Worm (Caenorhabditis elegans) whole organism, early embryonic: ENCODE measurements around the gene daf-7.

Experiments used
- B0310.2 ChIP-seq: sonication (generic microtip); optimal IDR thresholded peaks from 2 replicates; lab custom pipeline; 2016; ENCODE audit warnings: mild to moderate bottlenecking, missing genetic modification characterization, missing compliant biosample characterization
- F13C5.2 ChIP-seq: sonication (generic microtip); optimal IDR thresholded peaks from 2 replicates; lab custom pipeline; 2017; ENCODE audit warnings: mild to moderate bottlenecking, missing genetic modification characterization, inconsistent platforms, missing compliant biosample characterization
- aly-1 ChIP-seq: sonication (generic microtip); optimal IDR thresholded peaks from 2 replicates; lab custom pipeline; 2016; ENCODE audit warnings: missing genetic modification characterization, missing compliant biosample characterization
- ama-1 ChIP-seq: fragments of 150-350 bp; optimal IDR thresholded peaks from 2 replicates; lab custom pipeline; 2014
- ceh-13 ChIP-seq: fragments of 200-800 bp; sonication (Bioruptor generic); optimal IDR thresholded peaks from 2 replicates; lab custom pipeline; 2018; ENCODE audit warnings: mild to moderate bottlenecking, missing genetic modification characterization, missing compliant biosample characterization
- ceh-36 ChIP-seq: sonication (generic microtip); optimal IDR thresholded peaks from 2 replicates; lab custom pipeline; 2016; ENCODE audit warnings: missing genetic modification characterization, inconsistent platforms, missing compliant biosample characterization
- ets-7 ChIP-seq: sonication (generic microtip); optimal IDR thresholded peaks from 2 replicates; lab custom pipeline; 2016; ENCODE audit warnings: missing genotype, missing genetic modification characterization, missing compliant biosample characterization
- flt-1 ChIP-seq: fragments of 200-800 bp; sonication (Bioruptor generic); IDR thresholded peaks from 2 replicates; pipeline ENCODE4 v1.3.6; 2022; ENCODE audit warnings: missing genetic modification characterization, missing compliant biosample characterization
- hmbx-1 ChIP-seq: sonication (generic microtip); optimal IDR thresholded peaks from 2 replicates; lab custom pipeline; 2016; ENCODE audit warnings: mild to moderate bottlenecking, missing genetic modification characterization, missing compliant biosample characterization
- hmg-4 ChIP-seq: fragments of 200-800 bp; sonication (Bioruptor generic); optimal IDR thresholded peaks from 2 replicates; lab custom pipeline; 2018; ENCODE audit warnings: mild to moderate bottlenecking, missing genetic modification characterization, missing compliant biosample characterization
- hnd-1 ChIP-seq: sonication (generic microtip); optimal IDR thresholded peaks from 2 replicates; lab custom pipeline; 2016; ENCODE audit warnings: missing genetic modification characterization, missing compliant biosample characterization
- pes-1 ChIP-seq: fragments of 200-800 bp; sonication (Bioruptor generic); IDR thresholded peaks from 2 replicates; pipeline ENCODE4 v1.3.6; 2022; ENCODE audit warnings: missing genetic modification reagents, missing genetic modification characterization, missing compliant biosample characterization
- scrt-1 ChIP-seq: fragments of 200-800 bp; sonication (Bioruptor generic); IDR thresholded peaks from 2 replicates; pipeline ENCODE4 v1.3.6; 2022; ENCODE audit warnings: missing genetic modification characterization, missing compliant biosample characterization
- sea-1 ChIP-seq: fragments of 200-800 bp; sonication (Bioruptor generic); conservative IDR thresholded peaks from 2 replicates; pipeline ENCODE4 v1.3.6; 2022; ENCODE audit warnings: missing genetic modification characterization, missing compliant biosample characterization
- tbx-11 ChIP-seq: fragments of 200-800 bp; sonication (Bioruptor generic); IDR thresholded peaks from 2 replicates; pipeline ENCODE4 v1.3.6; 2022; ENCODE audit warnings: missing genetic modification characterization, missing compliant biosample characterization
- tbx-37 ChIP-seq: fragments of 200-800 bp; sonication (Bioruptor generic); conservative IDR thresholded peaks from 2 replicates; pipeline ENCODE4 v1.3.6; 2022; ENCODE audit warnings: missing genetic modification reagents, missing genetic modification characterization, missing compliant biosample characterization
- tra-4 ChIP-seq: sonication (generic microtip); optimal IDR thresholded peaks from 2 replicates; lab custom pipeline; 2017; ENCODE audit warnings: missing genetic modification characterization, missing compliant biosample characterization

Gene daf-7

ce11 chrIII:794000-794399 is 17.6 kb upstream of the daf-7 start, which contains the start of gene rps-29:
Gene rps-29, plus strand, starts transcription at chrIII:794300.
- TF ChIP-seq sea-1 (no peak), scrt-1 (GFP tag; lab: Robert Waterston, UW) (no peak), B0310.2 (no peak), hmbx-1 (no peak), hmg-4 (GFP tag; lab: Kevin White, UChicago) (no peak), aly-1 (tag; lab: Kevin White, UChicago) (no peak), ets-7 (tag; lab: Kevin White, UChicago) (no peak), ceh-13 (GFP tag; lab: Kevin White, UChicago) (no peak), tra-4 (no peak), pes-1 (no peak), hnd-1 (tag; lab: Kevin White, UChicago) (no peak), tbx-11 (GFP tag; lab: Robert Waterston, UW) (no peak), F13C5.2 (no peak), ceh-36 (tag; lab: Kevin White, UChicago) (no peak), ama-1 (lab: Kevin White, UChicago) (no peak), tbx-37 (GFP tag; lab: Robert Waterston, UW) (no peak), flt-1 (GFP tag; lab: Robert Waterston, UW) (no peak)

- TF ChIP-seq hnd-1 (tag; lab: Kevin White, UChicago) (no peak), ets-7 (tag; lab: Kevin White, UChicago) (no peak), pes-1 (no peak), tra-4 (no peak), scrt-1 (GFP tag; lab: Robert Waterston, UW) (no peak), F13C5.2 (no peak), aly-1 (tag; lab: Kevin White, UChicago) (no peak), hmg-4 (GFP tag; lab: Kevin White, UChicago) (no peak), sea-1 (no peak), B0310.2 (no peak), tbx-37 (GFP tag; lab: Robert Waterston, UW) (no peak), ceh-36 (tag; lab: Kevin White, UChicago) (no peak), flt-1 (GFP tag; lab: Robert Waterston, UW) (no peak), hmbx-1 (no peak), tbx-11 (GFP tag; lab: Robert Waterston, UW) (no peak), ama-1 (lab: Kevin White, UChicago) (no peak), ceh-13 (GFP tag; lab: Kevin White, UChicago) (no peak)
Measured at ce11 chrIII:794984-795596, 16.6 kb upstream of the daf-7 start, which contains the start of gene trpp-11. Gene trpp-11, plus strand, starts transcription at chrIII:795136.

- TF ChIP-seq hnd-1 (tag; lab: Kevin White, UChicago) (no peak), ets-7 (tag; lab: Kevin White, UChicago) (no peak), aly-1 (tag; lab: Kevin White, UChicago) (no peak), pes-1 (no peak), hmg-4 (GFP tag; lab: Kevin White, UChicago) (no peak), ceh-36 (tag; lab: Kevin White, UChicago) (no peak), tra-4 (no peak), hmbx-1 (no peak), ceh-13 (GFP tag; lab: Kevin White, UChicago) (no peak), tbx-37 (GFP tag; lab: Robert Waterston, UW) (no peak), scrt-1 (GFP tag; lab: Robert Waterston, UW) (no peak), F13C5.2 (no peak), flt-1 (GFP tag; lab: Robert Waterston, UW) (no peak), ama-1 (lab: Kevin White, UChicago) (no peak), tbx-11 (GFP tag; lab: Robert Waterston, UW) (no peak), B0310.2 (no peak), sea-1 (no peak)
Measured at ce11 chrIII:797507-797906, 14.1 kb upstream of the daf-7 start.

ce11 chrIII:802041-802440 is 9.6 kb upstream of the daf-7 start:
- TF ChIP-seq sea-1 = no peak
- TF ChIP-seq hnd-1 (tag; lab: Kevin White, UChicago) = no peak
- TF ChIP-seq scrt-1 (GFP tag; lab: Robert Waterston, UW) = no peak
- TF ChIP-seq flt-1 (GFP tag; lab: Robert Waterston, UW) = no peak
- no peak for TF ChIP-seq ama-1 (lab: Kevin White, UChicago)
- no peak for TF ChIP-seq F13C5.2
- TF ChIP-seq tbx-11 (GFP tag; lab: Robert Waterston, UW) = no peak
- no peak for TF ChIP-seq tra-4

ce11 chrIII:815845-816244 is 4.2 kb downstream of the daf-7 start, which contains the start of gene dac-1:
Gene dac-1, plus strand, starts transcription at chrIII:816145.
- TF ChIP-seq ets-7 (tag; lab: Kevin White, UChicago) (no peak), ceh-13 (GFP tag; lab: Kevin White, UChicago) (no peak), tbx-37 (GFP tag; lab: Robert Waterston, UW) (no peak), hnd-1 (tag; lab: Kevin White, UChicago) (no peak), hmbx-1 (no peak), hmg-4 (GFP tag; lab: Kevin White, UChicago) (no peak), ama-1 (lab: Kevin White, UChicago) (no peak), tbx-11 (GFP tag; lab: Robert Waterston, UW) (no peak), B0310.2 (no peak), tra-4 (no peak), F13C5.2 (no peak), flt-1 (GFP tag; lab: Robert Waterston, UW) (no peak), scrt-1 (GFP tag; lab: Robert Waterston, UW) (no peak), pes-1 (no peak), aly-1 (tag; lab: Kevin White, UChicago) (no peak), ceh-36 (tag; lab: Kevin White, UChicago) (no peak), sea-1 (no peak)

- TF ChIP-seq scrt-1 (GFP tag; lab: Robert Waterston, UW) = no peak
- TF ChIP-seq ama-1 (lab: Kevin White, UChicago) = no peak
- no peak for TF ChIP-seq tbx-37 (GFP tag; lab: Robert Waterston, UW)
- no peak for TF ChIP-seq hmg-4 (GFP tag; lab: Kevin White, UChicago)
- TF ChIP-seq hmbx-1 = no peak
- TF ChIP-seq tbx-11 (GFP tag; lab: Robert Waterston, UW) = no peak
- TF ChIP-seq B0310.2 = no peak
- no peak for TF ChIP-seq tra-4
- TF ChIP-seq ets-7 (tag; lab: Kevin White, UChicago) = no peak
- TF ChIP-seq pes-1 = no peak
- TF ChIP-seq flt-1 (GFP tag; lab: Robert Waterston, UW) = no peak
- no peak for TF ChIP-seq F13C5.2
- TF ChIP-seq hnd-1 (tag; lab: Kevin White, UChicago) = no peak
- TF ChIP-seq sea-1 = no peak
- no peak for TF ChIP-seq ceh-36 (tag; lab: Kevin White, UChicago)
- TF ChIP-seq aly-1 (tag; lab: Kevin White, UChicago) = no peak
- no peak for TF ChIP-seq ceh-13 (GFP tag; lab: Kevin White, UChicago)
Measured at ce11 chrIII:819313-819712, 7.7 kb downstream of the daf-7 start.
